Fruit fly (Drosophila melanogaster): ENCODE results near the gene CG7342.

The CG7342 gene

DNA sequence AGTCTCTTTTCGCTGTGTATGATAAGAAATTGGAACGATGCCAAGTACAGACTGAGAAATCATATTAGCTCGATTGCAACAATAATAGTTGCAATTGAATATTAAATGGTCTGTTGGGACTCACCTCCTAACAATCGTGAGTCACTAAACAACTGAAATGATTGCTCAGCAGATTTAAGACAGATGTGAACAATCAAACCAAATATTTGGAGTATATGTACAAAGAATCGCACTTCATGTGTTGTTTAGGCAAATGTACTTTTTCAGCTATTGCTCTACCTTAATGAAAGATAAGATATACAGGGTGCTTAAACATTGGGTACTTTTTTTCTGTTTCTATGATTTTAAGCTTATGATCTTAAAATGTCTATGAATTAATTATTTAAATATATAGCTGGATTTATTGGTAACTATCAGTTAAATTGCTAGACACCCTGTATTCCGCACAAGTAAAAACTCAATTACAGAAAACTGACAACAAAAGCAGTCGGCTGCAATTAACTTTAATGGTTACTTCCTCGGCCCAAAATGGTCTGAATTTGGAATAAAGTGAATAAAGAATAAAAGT lies 38.4 kb downstream of the CG7342 start:
- peak; percentile 83 for TF ChIP-seq CG5204 (GFP tag; optimal IDR thresholded peaks at IDR 0.05)
- TF ChIP-seq CG14711 (tag; optimal IDR thresholded peaks at IDR 0.05): peak; percentile 94
- peak; percentile 88 for TF ChIP-seq CG7045 (GFP tag; optimal IDR thresholded peaks at IDR 0.05)
- TF ChIP-seq toe (GFP tag; optimal IDR thresholded peaks at IDR 0.05): peak; percentile 67
- TF ChIP-seq cnc (optimal IDR thresholded peaks at IDR 0.05): no peak
- TF ChIP-seq cic (GFP tag; optimal IDR thresholded peaks at IDR 0.05): peak; percentile 37
- TF ChIP-seq Crg-1 (GFP tag; optimal IDR thresholded peaks at IDR 0.05): peak; percentile 24
- no peak for TF ChIP-seq kay (GFP tag; ENCODE audit: borderline replicate concordance)
- peak; percentile 92 for TF ChIP-seq bab1 (GFP tag; optimal IDR thresholded peaks at IDR 0.05)
- peak; percentile 95 for TF ChIP-seq CG7101 (tag; optimal IDR thresholded peaks at IDR 0.05)
- no peak for TF ChIP-seq ovo (GFP tag; optimal IDR thresholded peaks at IDR 0.05)
- TF ChIP-seq Clk (GFP tag; optimal IDR thresholded peaks at IDR 0.05): peak; percentile 73
- peak; percentile 9 for TF ChIP-seq Mnt (GFP tag; optimal IDR thresholded peaks at IDR 0.05)
- peak; percentile 54 for TF ChIP-seq tj (GFP tag; optimal IDR thresholded peaks at IDR 0.05)
- peak; percentile 96 for TF ChIP-seq CG33017 (tag; optimal IDR thresholded peaks at IDR 0.05)
- TF ChIP-seq Hr96 (GFP tag; optimal IDR thresholded peaks at IDR 0.05): peak; percentile 40
- TF ChIP-seq CG11617 (GFP tag; optimal IDR thresholded peaks at IDR 0.05): peak; percentile 85
- peak; percentile 90 for TF ChIP-seq CG12768 (GFP tag; optimal IDR thresholded peaks at IDR 0.05)
- peak; percentile 76 for TF ChIP-seq CG1620 (GFP tag; optimal IDR thresholded peaks at IDR 0.05)
- peak; percentile 37 for TF ChIP-seq pad (GFP tag; optimal IDR thresholded peaks at IDR 0.05)

DNA sequence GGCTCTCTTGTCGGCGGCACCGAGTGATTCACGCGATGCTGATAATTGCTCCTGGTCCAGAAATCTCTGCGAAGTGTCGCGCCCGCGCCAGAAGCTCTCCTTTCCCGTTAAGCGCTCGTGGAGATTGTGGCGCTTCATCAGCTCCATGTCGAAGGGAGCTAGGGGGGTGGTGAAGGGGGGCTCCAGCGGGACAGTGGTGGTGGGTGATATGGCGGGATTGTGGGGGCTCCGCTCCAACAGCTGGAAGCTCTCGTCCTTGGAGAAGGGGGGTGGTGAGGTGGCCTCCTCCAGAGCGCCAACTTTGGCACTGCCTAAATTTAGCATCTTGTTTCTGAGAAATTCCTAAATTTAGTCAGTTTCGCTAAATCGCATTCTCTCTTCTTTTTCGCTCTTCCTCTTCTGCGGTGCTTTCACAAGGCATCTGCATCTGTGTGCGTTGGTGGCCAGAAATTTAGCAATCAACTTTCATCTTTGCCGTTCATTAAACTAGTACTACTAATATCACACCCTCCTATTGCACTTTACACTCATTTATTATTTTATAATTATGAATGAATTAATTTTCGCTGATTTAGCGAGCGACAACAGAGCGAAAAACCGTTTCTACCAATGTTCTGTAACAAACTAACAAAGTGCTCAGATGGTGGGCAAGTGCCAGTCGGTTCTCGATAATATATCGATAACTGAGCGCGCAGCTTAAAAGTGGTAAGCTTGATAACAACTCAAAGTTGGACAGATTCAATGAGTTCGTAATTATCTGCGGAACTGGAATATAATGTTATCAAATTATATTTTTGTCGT lies 39.1 kb downstream of the CG7342 start, which contains the start of gene subdued:
Gene subdued, minus strand, starts transcription at position 631 of the 801 bp plus-strand sequence.
- TF ChIP-seq Hr96 (GFP tag; optimal IDR thresholded peaks at IDR 0.05) (peak; percentile 18), CG12768 (GFP tag; optimal IDR thresholded peaks at IDR 0.05) (peak; percentile 43), toe (GFP tag; optimal IDR thresholded peaks at IDR 0.05) (no peak)

DNA sequence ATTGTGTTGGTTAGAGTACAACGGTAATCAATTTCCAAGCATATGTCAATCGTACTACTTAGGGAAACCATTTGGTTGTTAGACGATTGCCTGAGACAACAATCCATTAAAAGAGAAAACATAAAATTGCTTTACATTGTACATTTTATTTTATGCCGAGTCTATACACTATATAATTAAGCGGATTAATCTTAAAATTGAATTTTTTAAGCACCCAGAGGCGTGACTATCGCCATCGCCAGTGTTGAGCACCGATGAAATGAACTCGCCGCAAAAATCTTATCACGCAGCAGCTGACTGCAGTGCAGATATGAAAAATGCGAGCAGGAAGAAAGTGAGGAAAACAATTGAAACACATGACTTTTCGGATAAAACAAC lies 39.7 kb downstream of the CG7342 start:
- TF ChIP-seq CG5204 (GFP tag; optimal IDR thresholded peaks at IDR 0.05) (no peak), CG1620 (GFP tag; optimal IDR thresholded peaks at IDR 0.05) (peak; percentile 15), Mnt (GFP tag; optimal IDR thresholded peaks at IDR 0.05) (peak; percentile 22), bab1 (GFP tag; optimal IDR thresholded peaks at IDR 0.05) (peak; percentile 18), pad (GFP tag; optimal IDR thresholded peaks at IDR 0.05) (peak; percentile 24), Crg-1 (GFP tag; optimal IDR thresholded peaks at IDR 0.05) (peak; percentile 44), Hr96 (GFP tag; optimal IDR thresholded peaks at IDR 0.05) (no peak), CG7101 (tag; optimal IDR thresholded peaks at IDR 0.05) (peak; percentile 41)

DNA sequence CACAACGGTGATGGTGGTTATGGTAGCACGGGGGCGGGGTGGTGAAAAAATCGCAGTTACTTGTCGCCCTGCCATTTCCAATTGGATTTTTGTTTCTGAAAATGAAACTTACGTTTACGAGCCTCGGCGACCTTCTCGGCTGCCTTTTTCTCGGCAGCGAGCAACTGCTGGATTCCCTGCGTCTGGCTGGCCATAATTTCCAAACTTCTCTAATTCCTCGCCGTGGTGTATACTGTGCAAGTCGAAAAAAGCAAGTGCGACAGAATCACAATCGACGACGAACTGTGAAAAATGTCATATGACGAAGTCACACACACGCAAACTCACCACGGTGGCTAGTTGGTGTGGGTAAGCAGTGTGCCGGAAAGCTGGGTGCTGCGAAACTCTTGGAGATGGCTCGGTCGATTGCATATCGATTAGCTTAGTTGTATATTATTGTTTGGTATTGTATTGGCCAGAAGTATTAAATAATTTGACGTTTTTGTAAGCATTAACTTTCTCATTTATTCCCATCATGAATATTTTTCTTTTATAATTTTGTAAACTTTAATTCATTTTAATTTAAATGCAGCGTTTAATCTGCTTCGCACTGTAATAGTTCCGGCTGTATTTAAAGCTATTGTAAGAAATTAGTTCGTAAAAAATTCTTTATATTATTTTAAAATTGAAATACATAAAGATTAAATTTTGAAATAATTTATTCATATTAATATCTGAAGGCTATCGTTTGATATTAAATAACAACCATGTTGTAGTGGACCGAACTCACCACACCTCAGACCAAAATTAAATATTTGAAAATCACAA lies 41.1 kb downstream of the CG7342 start, which contains the start of gene Vha13:
Gene Vha13, minus strand, starts transcription at position 293 of the 807 bp plus-strand sequence.
- TF ChIP-seq tj (GFP tag; optimal IDR thresholded peaks at IDR 0.05): peak; percentile 69
- TF ChIP-seq Crg-1 (GFP tag; optimal IDR thresholded peaks at IDR 0.05): peak; percentile 69
- TF ChIP-seq cnc (optimal IDR thresholded peaks at IDR 0.05): no peak
- TF ChIP-seq Hr96 (GFP tag; optimal IDR thresholded peaks at IDR 0.05): peak; percentile 15
- TF ChIP-seq ovo (GFP tag; optimal IDR thresholded peaks at IDR 0.05): peak; percentile 82
- TF ChIP-seq CG7045 (GFP tag; optimal IDR thresholded peaks at IDR 0.05): no peak
- TF ChIP-seq pad (GFP tag; optimal IDR thresholded peaks at IDR 0.05): peak; percentile 78
- peak; percentile 22 for TF ChIP-seq CG7101 (tag; optimal IDR thresholded peaks at IDR 0.05)
- peak; percentile 27 for TF ChIP-seq CG5204 (GFP tag; optimal IDR thresholded peaks at IDR 0.05)
- peak; percentile 52 for TF ChIP-seq cic (GFP tag; optimal IDR thresholded peaks at IDR 0.05)
- no peak for TF ChIP-seq Clk (GFP tag; optimal IDR thresholded peaks at IDR 0.05)
- no peak for TF ChIP-seq kay (GFP tag; ENCODE audit: borderline replicate concordance)
- TF ChIP-seq toe (GFP tag; optimal IDR thresholded peaks at IDR 0.05): peak; percentile 54
- peak; percentile 87 for TF ChIP-seq bab1 (GFP tag; optimal IDR thresholded peaks at IDR 0.05)
- peak; percentile 48 for TF ChIP-seq CG14711 (tag; optimal IDR thresholded peaks at IDR 0.05)
- peak; percentile 54 for TF ChIP-seq CG1620 (GFP tag; optimal IDR thresholded peaks at IDR 0.05)
- peak; percentile 67 for TF ChIP-seq CG12768 (GFP tag; optimal IDR thresholded peaks at IDR 0.05)
- TF ChIP-seq CG11617 (GFP tag; optimal IDR thresholded peaks at IDR 0.05): peak; percentile 17
- TF ChIP-seq Mnt (GFP tag; optimal IDR thresholded peaks at IDR 0.05): peak; percentile 73
- TF ChIP-seq CG33017 (tag; optimal IDR thresholded peaks at IDR 0.05): peak; percentile 50

DNA sequence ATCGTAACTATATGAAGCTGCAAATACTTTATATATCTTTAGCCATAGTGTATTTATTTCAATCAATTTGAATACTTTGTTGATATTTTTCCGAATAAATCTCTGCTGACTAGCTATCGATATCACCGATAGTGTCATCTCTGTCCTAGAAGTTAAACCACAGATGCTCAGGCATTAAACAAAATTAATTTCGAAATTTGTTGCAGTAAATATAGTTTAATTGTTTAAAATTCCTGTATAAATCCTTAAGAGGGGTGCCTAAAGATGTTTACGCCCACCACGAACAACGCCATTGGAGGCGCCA lies 41.7 kb downstream of the CG7342 start, which contains the start of gene Nup58:
Gene Nup58, plus strand, starts transcription at position 126 of the 304 bp plus-strand sequence.
- peak; percentile 22 for TF ChIP-seq Mnt (GFP tag; optimal IDR thresholded peaks at IDR 0.05)
- no peak for TF ChIP-seq Crg-1 (GFP tag; optimal IDR thresholded peaks at IDR 0.05)
- no peak for TF ChIP-seq tj (GFP tag; optimal IDR thresholded peaks at IDR 0.05)
- no peak for TF ChIP-seq Hr96 (GFP tag; optimal IDR thresholded peaks at IDR 0.05)
- TF ChIP-seq toe (GFP tag; optimal IDR thresholded peaks at IDR 0.05): peak; percentile 58
- TF ChIP-seq CG5204 (GFP tag; optimal IDR thresholded peaks at IDR 0.05): peak; percentile 13

Data from whole organism, adult.